Fruit fly (Drosophila melanogaster): Measurements from ENCODE around the gene CG5235.

Gene CG5235

dm6 chr3L:16045831-16046336, 44.3 kb downstream of the CG5235 start:
- TF ChIP-seq Hr96 (GFP tag; optimal IDR thresholded peaks at IDR 0.05) = peak; percentile 66
- peak; percentile 89 for TF ChIP-seq CG11617 (GFP tag; optimal IDR thresholded peaks at IDR 0.05)
- no peak for TF ChIP-seq cnc (optimal IDR thresholded peaks at IDR 0.05)
- TF ChIP-seq ovo (GFP tag; optimal IDR thresholded peaks at IDR 0.05) = peak; percentile 54
- peak; percentile 91 for TF ChIP-seq kay (GFP tag; ENCODE audit: borderline replicate concordance)
- TF ChIP-seq CG1620 (GFP tag; optimal IDR thresholded peaks at IDR 0.05) = peak; percentile 67
- TF ChIP-seq pad (GFP tag; optimal IDR thresholded peaks at IDR 0.05) = peak; percentile 77
- TF ChIP-seq toe (GFP tag; optimal IDR thresholded peaks at IDR 0.05) = peak; percentile 42
- peak; percentile 88 for TF ChIP-seq CG5204 (GFP tag; optimal IDR thresholded peaks at IDR 0.05)
- TF ChIP-seq Clk (GFP tag; optimal IDR thresholded peaks at IDR 0.05) = peak; percentile 81
- TF ChIP-seq bab1 (GFP tag; optimal IDR thresholded peaks at IDR 0.05) = peak; percentile 98
- TF ChIP-seq tj (GFP tag; optimal IDR thresholded peaks at IDR 0.05) = peak; percentile 58
- no peak for TF ChIP-seq cic (GFP tag; optimal IDR thresholded peaks at IDR 0.05)
- TF ChIP-seq Mnt (GFP tag; optimal IDR thresholded peaks at IDR 0.05) = peak; percentile 75
- peak; percentile 89 for TF ChIP-seq CG7045 (GFP tag; optimal IDR thresholded peaks at IDR 0.05)
- peak; percentile 96 for TF ChIP-seq CG7101 (tag; optimal IDR thresholded peaks at IDR 0.05)
- peak; percentile 30 for TF ChIP-seq Crg-1 (GFP tag; optimal IDR thresholded peaks at IDR 0.05)
- peak; percentile 97 for TF ChIP-seq CG33017 (tag; optimal IDR thresholded peaks at IDR 0.05)
- peak; percentile 98 for TF ChIP-seq CG14711 (tag; optimal IDR thresholded peaks at IDR 0.05)
- peak; percentile 89 for TF ChIP-seq CG12768 (GFP tag; optimal IDR thresholded peaks at IDR 0.05)

dm6 chr3L:16045083-16045830, 44.9 kb downstream of the CG5235 start:
- no peak for TF ChIP-seq Crg-1 (GFP tag; optimal IDR thresholded peaks at IDR 0.05)
- no peak for TF ChIP-seq Hr96 (GFP tag; optimal IDR thresholded peaks at IDR 0.05)
- TF ChIP-seq cnc (optimal IDR thresholded peaks at IDR 0.05) = peak in 1 of 2 experiments; percentile 15
- peak; percentile 96 for TF ChIP-seq kay (GFP tag; ENCODE audit: borderline replicate concordance)
- TF ChIP-seq tj (GFP tag; optimal IDR thresholded peaks at IDR 0.05) = peak; percentile 80

- TF ChIP-seq CG14711 (tag; optimal IDR thresholded peaks at IDR 0.05) (no peak), Crg-1 (GFP tag; optimal IDR thresholded peaks at IDR 0.05) (no peak), cnc (optimal IDR thresholded peaks at IDR 0.05) (no peak), CG7101 (tag; optimal IDR thresholded peaks at IDR 0.05) (no peak), tj (GFP tag; optimal IDR thresholded peaks at IDR 0.05) (no peak), CG33017 (tag; optimal IDR thresholded peaks at IDR 0.05) (no peak), CG7045 (GFP tag; optimal IDR thresholded peaks at IDR 0.05) (no peak), CG5204 (GFP tag; optimal IDR thresholded peaks at IDR 0.05) (no peak), bab1 (GFP tag; optimal IDR thresholded peaks at IDR 0.05) (no peak), Mnt (GFP tag; optimal IDR thresholded peaks at IDR 0.05) (no peak), toe (GFP tag; optimal IDR thresholded peaks at IDR 0.05) (no peak), Hr96 (GFP tag; optimal IDR thresholded peaks at IDR 0.05) (no peak), Clk (GFP tag; optimal IDR thresholded peaks at IDR 0.05) (no peak), CG1620 (GFP tag; optimal IDR thresholded peaks at IDR 0.05) (no peak), CG11617 (GFP tag; optimal IDR thresholded peaks at IDR 0.05) (no peak), CG12768 (GFP tag; optimal IDR thresholded peaks at IDR 0.05) (no peak), pad (GFP tag; optimal IDR thresholded peaks at IDR 0.05) (no peak), kay (GFP tag; ENCODE audit: borderline replicate concordance) (no peak), ovo (GFP tag; optimal IDR thresholded peaks at IDR 0.05) (no peak)
Observed at dm6 chr3L:16043782-16044352, 46.3 kb downstream of the CG5235 start.

- TF ChIP-seq CG11617 (GFP tag; optimal IDR thresholded peaks at IDR 0.05) (no peak), bab1 (GFP tag; optimal IDR thresholded peaks at IDR 0.05) (peak; percentile 11), cic (GFP tag; optimal IDR thresholded peaks at IDR 0.05) (no peak), CG14711 (tag; optimal IDR thresholded peaks at IDR 0.05) (peak; percentile 42), tj (GFP tag; optimal IDR thresholded peaks at IDR 0.05) (peak; percentile 17), CG7101 (tag; optimal IDR thresholded peaks at IDR 0.05) (peak; percentile 16), CG7045 (GFP tag; optimal IDR thresholded peaks at IDR 0.05) (no peak)
Observed at dm6 chr3L:16043045-16043781, 47.0 kb downstream of the CG5235 start.

- TF ChIP-seq kay (GFP tag; ENCODE audit: borderline replicate concordance) (no peak), Hr96 (GFP tag; optimal IDR thresholded peaks at IDR 0.05) (no peak), CG1620 (GFP tag; optimal IDR thresholded peaks at IDR 0.05) (no peak), Clk (GFP tag; optimal IDR thresholded peaks at IDR 0.05) (no peak), toe (GFP tag; optimal IDR thresholded peaks at IDR 0.05) (no peak), cnc (optimal IDR thresholded peaks at IDR 0.05) (no peak), CG12768 (GFP tag; optimal IDR thresholded peaks at IDR 0.05) (no peak), cic (GFP tag; optimal IDR thresholded peaks at IDR 0.05) (no peak), CG33017 (tag; optimal IDR thresholded peaks at IDR 0.05) (no peak), CG7045 (GFP tag; optimal IDR thresholded peaks at IDR 0.05) (no peak), pad (GFP tag; optimal IDR thresholded peaks at IDR 0.05) (no peak), CG14711 (tag; optimal IDR thresholded peaks at IDR 0.05) (no peak), Crg-1 (GFP tag; optimal IDR thresholded peaks at IDR 0.05) (no peak)
Observed at dm6 chr3L:16042640-16043039, 47.6 kb downstream of the CG5235 start.

dm6 chr3L:16042080-16042344, 48.2 kb downstream of the CG5235 start:
- TF ChIP-seq kay (GFP tag; ENCODE audit: borderline replicate concordance) = peak; percentile 84
- TF ChIP-seq Clk (GFP tag; optimal IDR thresholded peaks at IDR 0.05) = no peak

Data from whole organism, adult.